Worm (Caenorhabditis elegans): ENCODE measurements around the gene spe-17.

Gene spe-17

ce11 chrIV:12013120-12013519, at the start of gene spe-17:
Gene spe-17, plus strand, starts transcription at chrIV:12013420.
- TF ChIP-seq snpc-4 (GFP tag; optimal IDR thresholded peaks at IDR 0.05) (no peak), snpc-4 (tag; optimal IDR thresholded peaks at IDR 0.05) (no peak), ztf-18 (tag; optimal IDR thresholded peaks at IDR 0.05) (no peak), ztf-6 (GFP tag; IDR thresholded peaks at IDR 0.05) (no peak), ZK185.1 (tag; optimal IDR thresholded peaks at IDR 0.05; ENCODE audit: poor library complexity, severe bottlenecking) (no peak), dpff-1 (tag; optimal IDR thresholded peaks at IDR 0.05) (no peak), sdz-38 (tag; optimal IDR thresholded peaks at IDR 0.05) (no peak), lin-40 (tag; optimal IDR thresholded peaks at IDR 0.05) (no peak), F37B4.10 (GFP tag; IDR thresholded peaks at IDR 0.05) (no peak), efl-1 (GFP tag; optimal IDR thresholded peaks at IDR 0.05) (no peak)

ce11 chrIV:11965327-11965726, 47.9 kb upstream of the spe-17 start, which contains the start of gene srj-1:
Gene srj-1, minus strand, starts transcription at chrIV:11965427.
- TF ChIP-seq Y95B8A.8 (GFP tag; IDR thresholded peaks at IDR 0.05) (no peak), lin-40 (tag; optimal IDR thresholded peaks at IDR 0.05) (no peak), F37B4.10 (GFP tag; IDR thresholded peaks at IDR 0.05) (no peak)

ce11 chrIV:11970171-11970570, 43.0 kb upstream of the spe-17 start, which contains the start of gene ZK829.9:
Gene ZK829.9, plus strand, starts transcription at chrIV:11970534.
- TF ChIP-seq hsf-1 (GFP tag; IDR thresholded peaks at IDR 0.05) (0 out of 2 replicates have a peak, but pooled peaks have one; percentile 31), dpl-1 (GFP tag; optimal IDR thresholded peaks at IDR 0.05) (no peak), aptf-2 (GFP tag; conservative IDR thresholded peaks at IDR 0.05) (peak; percentile 96), cebp-2 (GFP tag; IDR thresholded peaks at IDR 0.05) (0 out of 2 replicates have a peak, but pooled peaks have one; percentile 34)

ce11 chrIV:11986407-11986806, 26.8 kb upstream of the spe-17 start:
- TF ChIP-seq F37B4.10 (GFP tag; IDR thresholded peaks at IDR 0.05) (no peak), lag-1 (GFP tag; IDR thresholded peaks at IDR 0.05) (no peak), tbx-9 (tag; optimal IDR thresholded peaks at IDR 0.05; ENCODE audit: borderline replicate concordance) (no peak), egl-44 (GFP tag; IDR thresholded peaks at IDR 0.05) (no peak), lsy-27 (tag; optimal IDR thresholded peaks at IDR 0.05; ENCODE audit: borderline replicate concordance, insufficient read depth) (no peak), hlh-26 (GFP tag; conservative IDR thresholded peaks at IDR 0.05) (no peak), lin-54 (GFP tag; optimal IDR thresholded peaks at IDR 0.05) (no peak), chd-7 (tag; optimal IDR thresholded peaks at IDR 0.05) (no peak), dpl-1 (GFP tag; optimal IDR thresholded peaks at IDR 0.05) (no peak), unc-130 (GFP tag; optimal IDR thresholded peaks at IDR 0.05) (no peak), hlh-12 (tag; optimal IDR thresholded peaks at IDR 0.05) (no peak), egrh-3 (GFP tag; IDR thresholded peaks at IDR 0.05) (no peak), Y53F4B.3 (GFP tag; IDR thresholded peaks at IDR 0.05) (no peak), F49E8.2 (tag; optimal IDR thresholded peaks at IDR 0.05; ENCODE audit: insufficient read depth) (no peak), ceh-27 (GFP tag; optimal IDR thresholded peaks at IDR 0.05) (no peak)

- TF ChIP-seq lin-54 (GFP tag; optimal IDR thresholded peaks at IDR 0.05) = peak; percentile 57
- no peak for TF ChIP-seq tbx-9 (tag; optimal IDR thresholded peaks at IDR 0.05; ENCODE audit: borderline replicate concordance)
- peak; percentile 30 for TF ChIP-seq F57A8.1 (GFP tag; optimal IDR thresholded peaks at IDR 0.05)
- no peak for TF ChIP-seq hsf-1 (GFP tag; IDR thresholded peaks at IDR 0.05)
- TF ChIP-seq efl-1 (GFP tag; optimal IDR thresholded peaks at IDR 0.05) = peak; percentile 6
- no peak for TF ChIP-seq lag-1 (GFP tag; IDR thresholded peaks at IDR 0.05)
- TF ChIP-seq nhr-90 (tag; optimal IDR thresholded peaks at IDR 0.05) = peak; percentile 67
- peak; percentile 44; the same call in 1 of the 2 replicates for TF ChIP-seq egl-44 (GFP tag; IDR thresholded peaks at IDR 0.05)
- TF ChIP-seq dpl-1 (GFP tag; optimal IDR thresholded peaks at IDR 0.05) = no peak
- no peak for TF ChIP-seq nhr-120 (GFP tag; IDR thresholded peaks at IDR 0.05)
- no peak for TF ChIP-seq let-526 (GFP tag; IDR thresholded peaks at IDR 0.05)
- peak; percentile 63 for TF ChIP-seq B0261.1 (tag; optimal IDR thresholded peaks at IDR 0.05)
- no peak for TF ChIP-seq attf-3 (GFP tag; conservative IDR thresholded peaks at IDR 0.05)
- peak; percentile 32 for TF ChIP-seq nhr-80 (tag; optimal IDR thresholded peaks at IDR 0.05)
- peak; percentile 57 to 80 for TF ChIP-seq rec-8 (tag; optimal IDR thresholded peaks at IDR 0.05)
- peak; percentile 40 for TF ChIP-seq lsl-1 (GFP tag; optimal IDR thresholded peaks at IDR 0.05)
- peak; percentile 40 for TF ChIP-seq snpc-1.3 (tag; optimal IDR thresholded peaks at IDR 0.05; ENCODE audit: insufficient read depth)
- TF ChIP-seq dox-1 (GFP tag; IDR thresholded peaks at IDR 0.05) = peak; percentile 48; the same call in 1 of the 2 replicates
These were observed 8.0 kb upstream of the spe-17 start for ce11 chrIV:12005090-12005770.
